Fruit fly (Drosophila melanogaster) whole organism, prepupa: Measurements from ENCODE around the gene Las.

Experiments used
- CG3032 ChIP-seq: fragments of 200-800 bp; optimal IDR thresholded peaks from 2 replicates; lab custom pipeline; 2019; ENCODE audit warnings: missing biosample characterization, mild to moderate bottlenecking, missing genetic modification characterization, moderate library complexity
- Eip75B ChIP-seq: fragments of 200-800 bp; sonication (Bioruptor generic); optimal IDR thresholded peaks from 3 replicates; lab custom pipeline; 2016; ENCODE audit warnings: missing biosample characterization, missing genetic modification characterization

DNA sequence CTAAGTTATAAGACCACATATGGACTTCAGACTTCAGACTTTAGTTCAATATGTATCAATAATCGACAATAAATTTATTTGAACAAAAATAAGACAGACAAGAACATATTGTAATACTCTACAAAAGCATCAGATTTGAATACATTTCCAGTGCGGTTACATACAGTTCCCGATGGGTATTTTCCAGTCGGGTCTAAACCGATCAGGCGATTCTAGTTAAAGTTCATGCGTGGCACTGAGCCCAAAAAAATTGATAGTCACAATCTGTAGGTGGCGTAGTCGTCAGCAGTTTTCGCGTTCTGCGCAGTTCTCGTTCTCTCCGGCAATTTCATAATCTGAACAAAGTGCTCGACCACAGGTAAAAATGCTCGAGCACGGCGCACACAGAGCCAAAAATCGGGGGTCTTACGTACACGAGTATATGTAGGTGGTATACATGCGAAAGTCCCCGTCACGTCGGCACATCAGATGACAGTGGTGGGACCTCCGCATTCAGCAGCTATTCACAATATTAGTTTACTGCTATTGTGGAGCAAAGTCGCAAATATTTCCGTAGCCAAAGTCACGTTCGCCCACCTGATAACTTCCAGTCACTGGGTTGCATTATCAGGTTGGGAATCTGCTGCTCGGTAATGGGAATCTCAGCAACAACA lies 36.8 kb downstream of the Las start:
- TF ChIP-seq Eip75B (no peak), CG3032 (tag; lab: Kevin White, UChicago) (no peak)
